Fruit fly (Drosophila melanogaster): Measurements from ENCODE around the gene tkv.

DNA sequence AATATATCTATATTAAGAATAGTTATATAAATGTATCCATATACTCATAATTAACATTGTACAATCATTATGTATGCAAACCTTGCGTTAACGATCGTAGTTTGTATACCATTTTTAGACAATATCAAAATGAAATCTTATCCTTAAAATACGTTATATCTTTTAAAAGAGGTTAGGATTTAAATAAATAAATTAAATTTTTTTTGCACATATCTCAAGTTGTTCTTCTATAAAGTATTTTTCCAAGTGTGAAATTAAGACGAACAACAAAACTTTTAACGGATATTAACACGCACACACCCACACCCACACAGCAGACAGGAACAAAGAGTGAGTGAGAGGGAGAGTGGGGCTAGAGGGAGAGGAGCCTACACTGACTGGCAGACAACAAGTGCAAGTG, 18.7 kb upstream of the tkv start:
- TF ChIP-seq CTCF (optimal IDR thresholded peaks at IDR 0.05): no peak
- no peak for TF ChIP-seq CG8478 (optimal IDR thresholded peaks at IDR 0.05)

Data from S2 (cell line).